Worm (Caenorhabditis elegans) whole organism, mixed stage, embryonic: ENCODE measurements around the gene F08F1.3.

Source experiments
- bed-3 ChIP-seq: fragments of 200-800 bp; sonication (Bioruptor generic); optimal IDR thresholded peaks from 3 replicates; lab custom pipeline; 2018; ENCODE audit warnings: mild to moderate bottlenecking, missing genetic modification characterization, moderate library complexity, missing compliant biosample characterization
- blmp-1 ChIP-seq: fragments of 150-350 bp; optimal IDR thresholded peaks from 2 replicates; lab custom pipeline; 2014; ENCODE audit warnings: missing biosample characterization, missing genetic modification characterization
- ces-1 ChIP-seq: fragments of 150-350 bp; optimal IDR thresholded peaks from 2 replicates; lab custom pipeline; 2014; ENCODE audit warnings: missing biosample characterization, missing genetic modification reagents, missing genetic modification characterization
- elt-1 ChIP-seq: sonication (generic microtip); optimal IDR thresholded peaks from 2 replicates; lab custom pipeline; 2017; ENCODE audit warnings: missing genetic modification characterization, mild to moderate bottlenecking, missing compliant biosample characterization, antibody characterized with exemption, moderate library complexity, borderline replicate concordance; ENCODE audit not compliant: insufficient read depth
- elt-3 ChIP-seq: fragments of 150-350 bp; optimal IDR thresholded peaks from 2 replicates; lab custom pipeline; 2014; ENCODE audit warnings: missing biosample characterization, missing genetic modification characterization
- lin-13 ChIP-seq: fragments of 150-350 bp; optimal IDR thresholded peaks from 2 replicates; lab custom pipeline; 2014; ENCODE audit warnings: missing biosample characterization, missing genetic modification characterization
- snpc-4 ChIP-seq: fragments of 150-350 bp; optimal IDR thresholded peaks from 2 replicates; lab custom pipeline; 2014; ENCODE audit warnings: missing biosample characterization, missing genetic modification characterization
- tbx-8 ChIP-seq: fragments of 200-800 bp; sonication (Bioruptor generic); optimal IDR thresholded peaks from 2 replicates; lab custom pipeline; 2018; ENCODE audit warnings: mild to moderate bottlenecking, missing genetic modification characterization, moderate library complexity, missing compliant biosample characterization
- ztf-11 ChIP-seq: fragments of 150-350 bp; optimal IDR thresholded peaks from 2 replicates; lab custom pipeline; 2014; ENCODE audit warnings: missing biosample characterization, missing genetic modification characterization

- TF ChIP-seq lin-13 (tag; lab: Kevin White, UChicago) (no peak), blmp-1 (no peak), ces-1 (GFP tag; lab: Kevin White, UChicago) (no peak), elt-3 (tag; lab: Kevin White, UChicago) (no peak), snpc-4 (tag; lab: Kevin White, UChicago) (no peak), tbx-8 (no peak), bed-3 (GFP tag; lab: Kevin White, UChicago) (no peak), elt-1 (tag; lab: Kevin White, UChicago) (peak; percentile 60), ztf-11 (tag; lab: Kevin White, UChicago) (no peak)
These were observed 32.3 kb downstream of the F08F1.3 start for ce11 chrX:8460958-8461357.
